Worm (Caenorhabditis elegans) whole organism, L1 larva: ENCODE data around the gene C16C8.10.
A peak's percentile ranks its signal among the peaks of the same experiment; 100 is the strongest.

Source experiments
- C04F5.9 ChIP-seq: sonication (generic microtip); optimal IDR thresholded peaks from 2 replicates; lab custom pipeline; 2016; ENCODE audit warnings: missing genetic modification characterization, missing compliant biosample characterization
- C16A3.4 ChIP-seq: fragments of 150-350 bp; optimal IDR thresholded peaks from 2 replicates; lab custom pipeline; 2014; ENCODE audit warnings: missing biosample characterization, missing genetic modification characterization
- F16B12.6 ChIP-seq: fragments of 150-350 bp; optimal IDR thresholded peaks from 2 replicates; lab custom pipeline; 2014; ENCODE audit warnings: missing biosample characterization, missing genetic modification characterization
- Y116A8C.19 ChIP-seq: sonication (generic microtip); optimal IDR thresholded peaks from 2 replicates; lab custom pipeline; 2016; ENCODE audit warnings: missing compliant biosample characterization, missing genetic modification characterization, borderline replicate concordance
- aha-1 ChIP-seq: fragments of 150-350 bp; optimal IDR thresholded peaks from 2 replicates; lab custom pipeline; 2014; ENCODE audit warnings: missing biosample characterization, missing genetic modification characterization
- aly-2 ChIP-seq: fragments of 150-350 bp; optimal IDR thresholded peaks from 2 replicates; lab custom pipeline; 2014; ENCODE audit warnings: missing biosample characterization, missing genetic modification characterization
- blmp-1 ChIP-seq: fragments of 150-350 bp; optimal IDR thresholded peaks from 2 replicates; lab custom pipeline; 2014; ENCODE audit warnings: missing biosample characterization, missing genetic modification characterization
- ceh-63 ChIP-seq: fragments of 200-800 bp; sonication (Bioruptor generic); optimal IDR thresholded peaks from 2 replicates; lab custom pipeline; 2018; ENCODE audit warnings: mild to moderate bottlenecking, missing genetic modification characterization, missing compliant biosample characterization
- ceh-8 ChIP-seq: fragments of 200-800 bp; sonication (Bioruptor generic); optimal IDR thresholded peaks from 2 replicates; lab custom pipeline; 2018; ENCODE audit warnings: mild to moderate bottlenecking, missing genetic modification characterization, moderate library complexity, missing compliant biosample characterization
- ceh-82 ChIP-seq, 3 experiments: fragments of 150-350 bp in 1 of 3; sonication (generic microtip) in 2 of 3; optimal IDR thresholded peaks; 2 replicates each; lab custom pipeline; 2014 to 2017; ENCODE audit warnings: missing biosample characterization in 3 of 3, missing genetic modification characterization in 3 of 3
- ceh-88 ChIP-seq: fragments of 200-800 bp; sonication (Bioruptor generic); IDR thresholded peaks from 2 replicates; pipeline ENCODE4 v1.3.6; 2022; ENCODE audit warnings: missing genetic modification characterization, missing compliant biosample characterization
- ces-1 ChIP-seq: fragments of 150-350 bp; optimal IDR thresholded peaks from 2 replicates; lab custom pipeline; 2014; ENCODE audit warnings: missing biosample characterization, missing genetic modification reagents, missing genetic modification characterization
- dpl-1 ChIP-seq, 3 experiments: fragments of 150-350 bp in 2 of 3; sonication (generic microtip) in 1 of 3; optimal IDR thresholded peaks; 2 replicates each; lab custom pipeline; 2014 to 2017; ENCODE audit warnings: missing biosample characterization in 3 of 3, missing genetic modification characterization in 3 of 3, missing genetic modification reagents in 3 of 3
- dsc-1 ChIP-seq: sonication (generic microtip); optimal IDR thresholded peaks from 2 replicates; lab custom pipeline; 2016; ENCODE audit warnings: mild to moderate bottlenecking, missing genetic modification characterization, missing compliant biosample characterization
- efl-1 ChIP-seq, 4 experiments: fragments of 150-350 bp; optimal IDR thresholded peaks in 3 of 4; peaks in 1 of 4; 1 replicate in 1 of 4; 2 replicates in 3 of 4; lab custom pipeline; 2014; ENCODE audit warnings: missing biosample characterization in 2 of 4, missing genetic modification characterization in 2 of 4, missing genetic modification reagents in 2 of 4
- efl-3 ChIP-seq: fragments of 200-800 bp; sonication (Bioruptor generic); optimal IDR thresholded peaks from 2 replicates; lab custom pipeline; 2018; ENCODE audit warnings: mild to moderate bottlenecking, missing genetic modification characterization, missing compliant biosample characterization
- elt-2 ChIP-seq: sonication (generic microtip); optimal IDR thresholded peaks from 2 replicates; lab custom pipeline; 2016; ENCODE audit warnings: missing genetic modification characterization, mild to moderate bottlenecking, inconsistent platforms, missing compliant biosample characterization, missing genetic modification reagents
- ets-5 ChIP-seq: fragments of 200-800 bp; sonication (Bioruptor generic); IDR thresholded peaks from 2 replicates; pipeline ENCODE4 v1.3.6; 2022; ENCODE audit warnings: missing genetic modification characterization, missing compliant biosample characterization
- fkh-10 ChIP-seq: sonication (generic microtip); optimal IDR thresholded peaks from 2 replicates; lab custom pipeline; 2017; ENCODE audit warnings: missing biosample characterization, missing genetic modification reagents, missing genetic modification characterization
- fkh-4 ChIP-seq: sonication (generic microtip); optimal IDR thresholded peaks from 2 replicates; lab custom pipeline; 2016; ENCODE audit warnings: missing compliant biosample characterization, missing genetic modification characterization, borderline replicate concordance
- fos-1 ChIP-seq: fragments of 150-350 bp; optimal IDR thresholded peaks from 2 replicates; lab custom pipeline; 2014; ENCODE audit warnings: missing biosample characterization, missing genetic modification characterization
- grh-1 ChIP-seq: fragments of 200-800 bp; sonication (Bioruptor generic); IDR thresholded peaks from 2 replicates; pipeline ENCODE4 v1.3.6; 2022; ENCODE audit warnings: missing genetic modification reagents, missing genetic modification characterization, missing compliant biosample characterization
- hlh-17 ChIP-seq: fragments of 200-800 bp; sonication (Bioruptor generic); optimal IDR thresholded peaks from 2 replicates; lab custom pipeline; 2018; ENCODE audit warnings: missing genetic modification characterization, mild to moderate bottlenecking, missing compliant biosample characterization, moderate library complexity, borderline replicate concordance
- hlh-4 ChIP-seq: sonication (generic microtip); optimal IDR thresholded peaks from 2 replicates; lab custom pipeline; 2016; ENCODE audit warnings: mild to moderate bottlenecking, missing genetic modification characterization, missing compliant biosample characterization
- hpl-2 ChIP-seq: fragments of 150-350 bp; optimal IDR thresholded peaks from 2 replicates; lab custom pipeline; 2014; ENCODE audit warnings: missing biosample characterization, missing genetic modification reagents, missing genetic modification characterization
- isw-1 ChIP-seq: fragments of 200-800 bp; sonication (Bioruptor generic); IDR thresholded peaks from 2 replicates; pipeline ENCODE4 v1.3.6; 2022; ENCODE audit warnings: missing genetic modification characterization, missing compliant biosample characterization
- jun-1 ChIP-seq: fragments of 150-350 bp; optimal IDR thresholded peaks from 2 replicates; lab custom pipeline; 2014; ENCODE audit warnings: missing biosample characterization, missing genetic modification reagents, missing genetic modification characterization
- lin-13 ChIP-seq: fragments of 150-350 bp; optimal IDR thresholded peaks from 2 replicates; lab custom pipeline; 2014; ENCODE audit warnings: missing biosample characterization, missing genetic modification reagents, missing genetic modification characterization
- lin-14 ChIP-seq: fragments of 200-800 bp; sonication (Bioruptor generic); optimal IDR thresholded peaks from 2 replicates; lab custom pipeline; 2018; ENCODE audit warnings: mild to moderate bottlenecking, missing genetic modification characterization, moderate library complexity, missing compliant biosample characterization
- lin-15B ChIP-seq: fragments of 150-350 bp; sonication (generic microtip); optimal IDR thresholded peaks from 3 replicates; lab custom pipeline; 2014; ENCODE audit warnings: missing biosample characterization, missing genetic modification characterization
- lin-35 ChIP-seq, 2 experiments: fragments of 150-350 bp; optimal IDR thresholded peaks; 2 replicates each; lab custom pipeline; 2014; ENCODE audit warnings: missing biosample characterization in 2 of 2, missing genetic modification characterization in 2 of 2, missing genetic modification reagents in 2 of 2
- lir-3 ChIP-seq: sonication (generic microtip); optimal IDR thresholded peaks from 2 replicates; lab custom pipeline; 2016; ENCODE audit warnings: mild to moderate bottlenecking, missing genetic modification characterization, moderate library complexity, missing compliant biosample characterization; ENCODE audit not compliant: poor library complexity
- lsy-2 ChIP-seq, 2 experiments: fragments of 150-350 bp; optimal IDR thresholded peaks; 2 replicates each; lab custom pipeline; 2014; ENCODE audit warnings: missing biosample characterization in 2 of 2, missing genetic modification characterization in 2 of 2
- mep-1 ChIP-seq: fragments of 150-350 bp; optimal IDR thresholded peaks from 2 replicates; lab custom pipeline; 2014; ENCODE audit warnings: missing biosample characterization, missing genetic modification characterization
- nhr-11 ChIP-seq: fragments of 150-350 bp; optimal IDR thresholded peaks from 2 replicates; lab custom pipeline; 2014; ENCODE audit warnings: missing biosample characterization, missing genetic modification characterization
- nhr-19 ChIP-seq: fragments of 200-800 bp; sonication (Bioruptor generic); conservative IDR thresholded peaks from 2 replicates; pipeline ENCODE4 v1.3.6; 2022; ENCODE audit warnings: missing genetic modification characterization, missing compliant biosample characterization
- nhr-20 ChIP-seq: sonication (generic microtip); optimal IDR thresholded peaks from 2 replicates; lab custom pipeline; 2016; ENCODE audit warnings: mild to moderate bottlenecking, missing genetic modification characterization, missing compliant biosample characterization
- nhr-28 ChIP-seq: fragments of 150-350 bp; optimal IDR thresholded peaks from 2 replicates; lab custom pipeline; 2014; ENCODE audit warnings: missing biosample characterization, missing genetic modification characterization
- nhr-76 ChIP-seq: sonication (generic microtip); optimal IDR thresholded peaks from 2 replicates; lab custom pipeline; 2017; ENCODE audit warnings: missing biosample characterization, missing genetic modification characterization
- nhr-77 ChIP-seq: fragments of 150-350 bp; optimal IDR thresholded peaks from 2 replicates; lab custom pipeline; 2014; ENCODE audit warnings: missing biosample characterization, missing genetic modification characterization
- nhr-84 ChIP-seq: sonication (generic microtip); optimal IDR thresholded peaks from 2 replicates; lab custom pipeline; 2017; ENCODE audit warnings: missing biosample characterization, missing genetic modification characterization
- nhr-85 ChIP-seq: sonication (generic microtip); peaks from one replicate; lab custom pipeline; 2016; ENCODE audit warnings: missing genetic modification characterization, inconsistent platforms, missing compliant biosample characterization
- nhr-90 ChIP-seq: sonication (generic microtip); optimal IDR thresholded peaks from 2 replicates; lab custom pipeline; 2016; ENCODE audit warnings: mild to moderate bottlenecking, missing genetic modification characterization, missing compliant biosample characterization; ENCODE audit not compliant: poor library complexity
- pqm-1 ChIP-seq: sonication (generic microtip); optimal IDR thresholded peaks from 3 replicates; lab custom pipeline; 2017; ENCODE audit warnings: missing biosample characterization, missing genetic modification characterization
- skn-1 ChIP-seq: fragments of 150-350 bp; optimal IDR thresholded peaks from 2 replicates; lab custom pipeline; 2014; ENCODE audit warnings: missing biosample characterization, missing genetic modification characterization
- tlp-1 ChIP-seq: fragments of 150-350 bp; optimal IDR thresholded peaks from 2 replicates; lab custom pipeline; 2014; ENCODE audit warnings: missing biosample characterization, missing genetic modification characterization
- unc-130 ChIP-seq: fragments of 150-350 bp; optimal IDR thresholded peaks from 2 replicates; lab custom pipeline; 2017; ENCODE audit warnings: missing biosample characterization, missing genetic modification characterization, inconsistent platforms
- unc-30 ChIP-seq: sonication (generic microtip); optimal IDR thresholded peaks from 2 replicates; lab custom pipeline; 2017; ENCODE audit warnings: missing biosample characterization, missing genetic modification characterization
- unc-98 ChIP-seq: fragments of 200-800 bp; sonication (Bioruptor generic); IDR thresholded peaks from 2 replicates; pipeline ENCODE4 v1.3.6; 2022; ENCODE audit warnings: missing genetic modification characterization, missing compliant biosample characterization
- vab-15 ChIP-seq: sonication (generic microtip); optimal IDR thresholded peaks from 2 replicates; lab custom pipeline; 2017; ENCODE audit warnings: missing genotype, mild to moderate bottlenecking, missing genetic modification characterization, missing compliant biosample characterization
- xbp-1 ChIP-seq: sonication (generic microtip); optimal IDR thresholded peaks from 2 replicates; lab custom pipeline; 2016; ENCODE audit warnings: missing genetic modification characterization, missing compliant biosample characterization
- ztf-11 ChIP-seq, 2 experiments: sonication (generic microtip); optimal IDR thresholded peaks; 2 replicates each; lab custom pipeline; 2016 to 2017; ENCODE audit warnings: missing genetic modification characterization in 2 of 2, missing biosample characterization in 1 of 2, missing compliant biosample characterization in 1 of 2

C16C8.10 gene

DNA sequence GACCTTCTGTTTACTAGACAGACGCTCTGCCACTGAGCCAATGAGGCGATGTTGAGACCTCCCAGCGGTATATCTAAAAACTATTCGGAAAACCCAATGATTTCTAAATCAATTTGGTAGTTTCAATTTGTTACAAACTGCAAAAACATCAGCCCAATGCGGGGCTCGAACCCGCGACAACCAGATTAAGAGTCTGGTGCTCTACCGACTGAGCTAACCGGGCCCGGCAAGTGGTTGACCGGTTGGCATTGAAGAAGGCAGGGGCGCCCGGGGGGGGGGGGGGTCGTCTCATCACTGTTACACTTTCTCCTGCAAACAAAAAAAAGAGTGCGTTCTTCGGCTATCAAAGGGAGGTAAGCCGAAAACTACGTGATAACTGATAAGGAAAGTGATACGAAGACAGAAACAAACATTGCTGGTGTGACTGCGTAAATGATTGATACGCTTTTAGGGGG is 25.2 kb downstream of the C16C8.10 start (continued):
- TF ChIP-seq ceh-82 (tag; optimal IDR thresholded peaks at IDR 0.05; lab: Kevin White, UChicago): peak in 1 of 3 experiments; percentile 3
- no peak for TF ChIP-seq ceh-88
- TF ChIP-seq dpl-1 (GFP tag; optimal IDR thresholded peaks at IDR 0.05; lab: Kevin White, UChicago): peak in 1 of 3 experiments; percentile 3
- TF ChIP-seq hlh-4 (tag; lab: Kevin White, UChicago): no peak
- no peak for TF ChIP-seq skn-1 (tag; lab: Kevin White, UChicago)
- TF ChIP-seq elt-2: peak; percentile 97
- no peak for TF ChIP-seq nhr-84
- TF ChIP-seq nhr-77 (tag; lab: Kevin White, UChicago): no peak
- TF ChIP-seq ets-5 (GFP tag; lab: Robert Waterston, UW): no peak
- TF ChIP-seq lsy-2 (tag; optimal IDR thresholded peaks at IDR 0.05; lab: Kevin White, UChicago): no peak
- no peak for TF ChIP-seq aly-2 (tag; lab: Kevin White, UChicago)
- no peak for TF ChIP-seq F16B12.6
- no peak for TF ChIP-seq Y116A8C.19
- TF ChIP-seq C16A3.4 (tag; lab: Kevin White, UChicago): no peak
- no peak for TF ChIP-seq ceh-63
- no peak for TF ChIP-seq unc-30 (tag; lab: Kevin White, UChicago)
- no peak for TF ChIP-seq efl-3
- TF ChIP-seq mep-1 (tag; lab: Kevin White, UChicago): peak; percentile 16
- TF ChIP-seq isw-1 (GFP tag; lab: Robert Waterston, UW): no peak
- TF ChIP-seq tlp-1 (tag; lab: Kevin White, UChicago): peak; percentile 62
- no peak for TF ChIP-seq dsc-1
- no peak for TF ChIP-seq unc-98 (GFP tag; lab: Robert Waterston, UW)
- no peak for TF ChIP-seq nhr-76 (tag; lab: Kevin White, UChicago)
- TF ChIP-seq jun-1 (tag; lab: Kevin White, UChicago): peak; percentile 6
- TF ChIP-seq aha-1 (tag; lab: Kevin White, UChicago): no peak
- no peak for TF ChIP-seq ces-1
- TF ChIP-seq ceh-8: no peak
- TF ChIP-seq lin-35 (GFP tag; optimal IDR thresholded peaks at IDR 0.05; lab: Kevin White, UChicago): peak in 1 of 2 experiments; percentile 54
- no peak for TF ChIP-seq fos-1
- TF ChIP-seq ztf-11 (tag; optimal IDR thresholded peaks at IDR 0.05; lab: Kevin White, UChicago): no peak
- 0 out of 2 replicates have a peak, but pooled peaks have one; percentile 6 for TF ChIP-seq grh-1 (GFP tag; lab: Robert Waterston, UW)
- TF ChIP-seq vab-15: no peak
- TF ChIP-seq fkh-10: no peak
- TF ChIP-seq lin-15B (tag; lab: Kevin White, UChicago): no peak
- peak; percentile 4 for TF ChIP-seq xbp-1 (tag; lab: Kevin White, UChicago)
- peak; percentile 60 for TF ChIP-seq lin-14 (GFP tag; lab: Kevin White, UChicago)
- TF ChIP-seq nhr-85 (tag; lab: Kevin White, UChicago): peak; percentile 57
- no peak for TF ChIP-seq nhr-11 (tag; lab: Kevin White, UChicago)
- TF ChIP-seq nhr-20 (tag; lab: Kevin White, UChicago): peak; percentile 39
- no peak for TF ChIP-seq unc-130 (tag; lab: Kevin White, UChicago)
- TF ChIP-seq pqm-1: peak; percentile 43

DNA sequence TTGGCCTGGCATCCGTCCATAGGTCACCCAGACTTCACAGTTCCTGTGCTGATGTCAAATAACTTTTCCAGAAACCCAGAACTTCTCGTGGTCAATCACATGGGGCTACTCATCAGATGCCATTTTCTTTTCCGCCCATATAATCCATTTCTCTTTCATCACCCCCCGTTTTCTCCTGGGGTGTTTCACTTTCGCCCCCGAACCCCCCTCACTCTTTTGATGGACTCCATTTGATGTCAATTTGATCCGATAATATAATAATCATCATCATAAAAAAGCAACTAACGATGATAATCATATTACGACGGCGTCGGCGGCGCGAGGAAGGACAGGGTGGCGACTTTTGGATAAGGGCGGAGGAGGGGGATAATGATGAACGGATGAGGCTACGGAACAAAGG is 26.2 kb downstream of the C16C8.10 start:
- TF ChIP-seq jun-1 (tag; lab: Kevin White, UChicago): no peak
- TF ChIP-seq nhr-90: no peak
- TF ChIP-seq nhr-85 (tag; lab: Kevin White, UChicago): no peak
- peak; percentile 90 for TF ChIP-seq blmp-1

DNA sequence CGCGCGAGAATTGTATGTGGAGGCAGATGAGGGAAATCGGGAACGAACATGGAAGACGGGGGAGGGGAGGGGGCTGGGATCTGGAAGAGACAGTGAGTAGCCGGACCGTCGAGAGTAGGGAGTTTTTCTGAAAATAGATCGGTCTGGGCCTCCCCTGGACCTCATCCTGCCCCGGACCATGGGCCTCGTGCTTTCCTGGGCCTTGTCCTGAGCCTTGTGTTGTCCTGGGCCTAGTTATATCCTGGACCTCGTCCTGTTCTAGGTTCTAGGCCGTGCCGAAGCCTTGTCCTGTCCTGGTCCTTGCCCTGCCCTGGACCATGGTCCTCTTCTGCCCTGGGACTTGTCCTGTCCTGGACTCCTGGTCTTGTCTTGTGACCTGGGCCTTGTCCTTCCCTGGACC is 27.1 kb downstream of the C16C8.10 start:
- TF ChIP-seq lin-13: no peak
- no peak for TF ChIP-seq ceh-82 (tag; optimal IDR thresholded peaks at IDR 0.05; lab: Kevin White, UChicago)
- no peak for TF ChIP-seq F16B12.6
- no peak for TF ChIP-seq vab-15
- TF ChIP-seq nhr-19 (GFP tag; lab: Robert Waterston, UW): no peak
- TF ChIP-seq nhr-28: no peak
- no peak for TF ChIP-seq aly-2 (tag; lab: Kevin White, UChicago)
- TF ChIP-seq fkh-4 (tag; lab: Kevin White, UChicago): no peak
- TF ChIP-seq C04F5.9 (tag; lab: Kevin White, UChicago): no peak
- TF ChIP-seq hlh-17 (GFP tag; lab: Kevin White, UChicago): no peak
- no peak for TF ChIP-seq nhr-11 (tag; lab: Kevin White, UChicago)
- no peak for TF ChIP-seq lir-3 (tag; lab: Kevin White, UChicago)
- no peak for TF ChIP-seq efl-1 (optimal IDR thresholded peaks at IDR 0.05; lab: Kevin White, UChicago)
- no peak for TF ChIP-seq efl-1 (GFP tag; optimal IDR thresholded peaks at IDR 0.05 in 1 of 2; lab: Kevin White, UChicago)
- no peak for TF ChIP-seq hpl-2
- TF ChIP-seq jun-1 (tag; lab: Kevin White, UChicago): no peak
- TF ChIP-seq dsc-1: no peak
- no peak for TF ChIP-seq ceh-8
